Worm (Caenorhabditis elegans): ENCODE results near the gene C10E2.1.

Gene C10E2.1

ce11 chrX:16803545-16803944 lies 40.9 kb downstream of the C10E2.1 start:
- TF ChIP-seq him-1 (tag; optimal IDR thresholded peaks at IDR 0.05) (no peak), W03F9.2 (tag; optimal IDR thresholded peaks at IDR 0.05) (no peak), dao-5 (tag; optimal IDR thresholded peaks at IDR 0.05) (no peak)

ce11 chrX:16807015-16807414 lies 44.4 kb downstream of the C10E2.1 start, which contains the start of gene mec-4:
mec-4 (minus strand) TSS chrX:16807115.
- no peak for TF ChIP-seq W03F9.2 (tag; optimal IDR thresholded peaks at IDR 0.05)
- TF ChIP-seq him-1 (tag; optimal IDR thresholded peaks at IDR 0.05) = no peak
- no peak for TF ChIP-seq dao-5 (tag; optimal IDR thresholded peaks at IDR 0.05)

ce11 chrX:16808526-16808925 lies 45.9 kb downstream of the C10E2.1 start:
- TF ChIP-seq dao-5 (tag; optimal IDR thresholded peaks at IDR 0.05) = no peak
- TF ChIP-seq W03F9.2 (tag; optimal IDR thresholded peaks at IDR 0.05) = no peak
- TF ChIP-seq him-1 (tag; optimal IDR thresholded peaks at IDR 0.05) = no peak

- TF ChIP-seq him-1 (tag; optimal IDR thresholded peaks at IDR 0.05) = no peak
- no peak for TF ChIP-seq W03F9.2 (tag; optimal IDR thresholded peaks at IDR 0.05)
- TF ChIP-seq dao-5 (tag; optimal IDR thresholded peaks at IDR 0.05) = no peak
Measured at ce11 chrX:16809689-16810088, 47.1 kb downstream of the C10E2.1 start.

- no peak for TF ChIP-seq W03F9.2 (tag; optimal IDR thresholded peaks at IDR 0.05)
- TF ChIP-seq dao-5 (tag; optimal IDR thresholded peaks at IDR 0.05) = no peak
- TF ChIP-seq him-1 (tag; optimal IDR thresholded peaks at IDR 0.05) = no peak
Measured at ce11 chrX:16811974-16812373, 49.3 kb downstream of the C10E2.1 start.

ce11 chrX:16813148-16813547 lies 50.5 kb downstream of the C10E2.1 start:
- no peak for TF ChIP-seq W03F9.2 (tag; optimal IDR thresholded peaks at IDR 0.05)
- TF ChIP-seq dao-5 (tag; optimal IDR thresholded peaks at IDR 0.05) = no peak
- TF ChIP-seq him-1 (tag; optimal IDR thresholded peaks at IDR 0.05) = no peak

- TF ChIP-seq him-1 (tag; optimal IDR thresholded peaks at IDR 0.05) (no peak), W03F9.2 (tag; optimal IDR thresholded peaks at IDR 0.05) (no peak), dao-5 (tag; optimal IDR thresholded peaks at IDR 0.05) (no peak)
Measured at ce11 chrX:16813606-16814330, 51.1 kb downstream of the C10E2.1 start, which contains the start of gene cas-1. cas-1 (minus strand) TSS chrX:16813656.

- TF ChIP-seq W03F9.2 (tag; optimal IDR thresholded peaks at IDR 0.05) (no peak), him-1 (tag; optimal IDR thresholded peaks at IDR 0.05) (no peak), dao-5 (tag; optimal IDR thresholded peaks at IDR 0.05) (no peak)
Measured at ce11 chrX:16814913-16815312, 52.3 kb downstream of the C10E2.1 start.

- TF ChIP-seq him-1 (tag; optimal IDR thresholded peaks at IDR 0.05) (no peak), W03F9.2 (tag; optimal IDR thresholded peaks at IDR 0.05) (no peak), dao-5 (tag; optimal IDR thresholded peaks at IDR 0.05) (no peak)
Measured at ce11 chrX:16815508-16815907, 52.9 kb downstream of the C10E2.1 start.
